Fruit fly (Drosophila melanogaster): Measurements from ENCODE around the gene sgg.
A peak's percentile ranks its signal among the peaks of the same experiment; 100 is the strongest.

Gene sgg

dm6 chrX:2589446-2590038, 44.2 kb upstream of the sgg start (continued):
- TF ChIP-seq Abd-B (GFP tag; optimal IDR thresholded peaks at IDR 0.05), result peak; percentile 88
- TF ChIP-seq Aef1 (GFP tag; IDR thresholded peaks at IDR 0.05), result peak; percentile 93
- peak; percentile 83 for TF ChIP-seq CG13123 (GFP tag; optimal IDR thresholded peaks at IDR 0.05)
- TF ChIP-seq tx (GFP tag; optimal IDR thresholded peaks at IDR 0.05), result peak; percentile 92
- peak; percentile 93 for TF ChIP-seq so (GFP tag; IDR thresholded peaks at IDR 0.05)
- TF ChIP-seq Hand (GFP tag; optimal IDR thresholded peaks at IDR 0.05), result peak; percentile 88
- TF ChIP-seq Hmx (GFP tag; optimal IDR thresholded peaks at IDR 0.05), result peak; percentile 81
- peak; percentile 94 for TF ChIP-seq CG11696 (GFP tag; IDR thresholded peaks at IDR 0.05)
- TF ChIP-seq CG7786 (GFP tag; optimal IDR thresholded peaks at IDR 0.05), result peak; percentile 96
- peak; percentile 72 for TF ChIP-seq CG5953 (GFP tag; IDR thresholded peaks at IDR 0.05)
- peak; percentile 5 for TF ChIP-seq TFAM (GFP tag; optimal IDR thresholded peaks at IDR 0.05)
- TF ChIP-seq ara (GFP tag; IDR thresholded peaks at IDR 0.05), result peak; percentile 88
- peak; percentile 79 for TF ChIP-seq CG31441 (GFP tag; IDR thresholded peaks at IDR 0.05)
- TF ChIP-seq CG18599 (GFP tag; optimal IDR thresholded peaks at IDR 0.05), result peak; percentile 97
- peak; percentile 86 for TF ChIP-seq CG7357 (GFP tag; IDR thresholded peaks at IDR 0.05)
- TF ChIP-seq B-H1 (GFP tag; IDR thresholded peaks at IDR 0.05), result peak; percentile 89
- peak; percentile 63 for TF ChIP-seq CG3995 (GFP tag; optimal IDR thresholded peaks at IDR 0.05)
- peak; percentile 50 for TF ChIP-seq kah (GFP tag; optimal IDR thresholded peaks at IDR 0.05)
- peak; percentile 45 for TF ChIP-seq Spps (tag; optimal IDR thresholded peaks at IDR 0.05)
- no peak for TF ChIP-seq stwl (tag; optimal IDR thresholded peaks at IDR 0.05)
- no peak for TF ChIP-seq CG34224 (GFP tag; IDR thresholded peaks at IDR 0.05; ENCODE audit: partially characterized antibody)
- TF ChIP-seq usp (GFP tag; optimal IDR thresholded peaks at IDR 0.05), result no peak
- TF ChIP-seq Dll (GFP tag; IDR thresholded peaks at IDR 0.05; ENCODE audit: partially characterized antibody), result no peak
- peak; percentile 73 for TF ChIP-seq Ets97D (GFP tag; optimal IDR thresholded peaks at IDR 0.05)
- TF ChIP-seq mam (GFP tag; optimal IDR thresholded peaks at IDR 0.05), result peak; percentile 98
- peak; percentile 21 for TF ChIP-seq CG30020 (tag; optimal IDR thresholded peaks at IDR 0.05)
- peak; percentile 86 for TF ChIP-seq ham (GFP tag; IDR thresholded peaks at IDR 0.05)
- TF ChIP-seq Xbp1 (GFP tag; optimal IDR thresholded peaks at IDR 0.05), result peak; percentile 93
- peak; percentile 73 for TF ChIP-seq ssp (GFP tag; IDR thresholded peaks at IDR 0.05)
- peak; percentile 74 for TF ChIP-seq btn (GFP tag; optimal IDR thresholded peaks at IDR 0.05)
- TF ChIP-seq CG6654 (GFP tag; optimal IDR thresholded peaks at IDR 0.05), result peak; percentile 72
- TF ChIP-seq ac (GFP tag; optimal IDR thresholded peaks at IDR 0.05), result no peak
- TF ChIP-seq Nf-YC (tag; optimal IDR thresholded peaks at IDR 0.05), result peak; percentile 37
- peak; percentile 95 for TF ChIP-seq CG6175 (GFP tag; IDR thresholded peaks at IDR 0.05)
- TF ChIP-seq BtbVII (GFP tag; optimal IDR thresholded peaks at IDR 0.05), result peak; percentile 88
- TF ChIP-seq C15 (GFP tag; IDR thresholded peaks at IDR 0.05), result peak; percentile 70; the same call in 2 of the 3 replicates
- peak; percentile 82 for TF ChIP-seq ewg (GFP tag; optimal IDR thresholded peaks at IDR 0.05)
- TF ChIP-seq CG31365 (tag; optimal IDR thresholded peaks at IDR 0.05), result peak; percentile 68
- TF ChIP-seq odd (GFP tag; optimal IDR thresholded peaks at IDR 0.05), result peak; percentile 73
- TF ChIP-seq Lhr (GFP tag; optimal IDR thresholded peaks at IDR 0.05), result peak; percentile 46
- TF ChIP-seq Xrp1 (GFP tag; IDR thresholded peaks at IDR 0.05), result peak; percentile 90
- peak; percentile 81 for TF ChIP-seq CG2712 (tag; optimal IDR thresholded peaks at IDR 0.05)
- peak; percentile 69 for TF ChIP-seq sens-2 (GFP tag; IDR thresholded peaks at IDR 0.05)
- no peak for TF ChIP-seq pfk (GFP tag; optimal IDR thresholded peaks at IDR 0.05)
- peak; percentile 62 for TF ChIP-seq CG1024 (GFP tag; IDR thresholded peaks at IDR 0.05)
- peak; percentile 65 for TF ChIP-seq psq (GFP tag; optimal IDR thresholded peaks at IDR 0.05)
- TF ChIP-seq sna (GFP tag; IDR thresholded peaks at IDR 0.05; ENCODE audit: partially characterized antibody), result no peak
- TF ChIP-seq CG3065 (GFP tag; optimal IDR thresholded peaks at IDR 0.05), result peak; percentile 79
- peak; percentile 90 for TF ChIP-seq crc (GFP tag; optimal IDR thresholded peaks at IDR 0.05)
- peak; percentile 88 for TF ChIP-seq CG8765 (GFP tag; IDR thresholded peaks at IDR 0.05)
- no peak for TF ChIP-seq tna (GFP tag; IDR thresholded peaks at IDR 0.05; ENCODE audit: partially characterized antibody)

All from whole organism, embryonic.